Worm (Caenorhabditis elegans): Measurements from ENCODE around the gene F11D11.22.
A peak's percentile ranks its signal among the peaks of the same experiment; 100 is the strongest.

F11D11.22 gene

DNA sequence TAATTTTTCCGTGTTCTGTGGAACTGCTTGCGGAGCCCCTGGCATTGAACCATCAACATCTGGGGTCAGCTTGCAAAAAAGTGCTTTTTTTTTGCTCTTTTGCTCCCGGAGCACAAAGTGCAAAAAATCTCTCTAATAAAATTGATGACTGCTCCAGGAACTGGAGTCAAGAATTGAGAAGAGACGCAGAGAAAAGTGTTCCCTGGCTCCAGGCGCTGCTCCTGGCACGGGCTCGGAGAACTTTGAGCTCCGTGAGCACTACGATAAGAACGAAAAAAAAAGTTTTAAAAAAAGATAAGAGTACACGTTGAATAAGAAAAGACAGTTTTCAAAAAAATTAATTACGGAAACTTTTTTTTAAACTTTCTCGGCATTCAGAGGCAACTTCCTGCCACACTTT is 20.6 kb downstream of the F11D11.22 start (continued):
- TF ChIP-seq bed-1 (GFP tag; IDR thresholded peaks at IDR 0.05) (no peak), F57C9.4 (tag; optimal IDR thresholded peaks at IDR 0.05) (no peak), snpc-1.1 (tag; optimal IDR thresholded peaks at IDR 0.05; ENCODE audit: insufficient read depth) (no peak), Y53G8AR.9 (GFP tag; conservative IDR thresholded peaks at IDR 0.05) (no peak), cebp-1 (GFP tag; IDR thresholded peaks at IDR 0.05) (no peak), cebp-1 (tag; optimal IDR thresholded peaks at IDR 0.05) (peak; percentile 32), dpl-1 (GFP tag; optimal IDR thresholded peaks at IDR 0.05) (no peak)

DNA sequence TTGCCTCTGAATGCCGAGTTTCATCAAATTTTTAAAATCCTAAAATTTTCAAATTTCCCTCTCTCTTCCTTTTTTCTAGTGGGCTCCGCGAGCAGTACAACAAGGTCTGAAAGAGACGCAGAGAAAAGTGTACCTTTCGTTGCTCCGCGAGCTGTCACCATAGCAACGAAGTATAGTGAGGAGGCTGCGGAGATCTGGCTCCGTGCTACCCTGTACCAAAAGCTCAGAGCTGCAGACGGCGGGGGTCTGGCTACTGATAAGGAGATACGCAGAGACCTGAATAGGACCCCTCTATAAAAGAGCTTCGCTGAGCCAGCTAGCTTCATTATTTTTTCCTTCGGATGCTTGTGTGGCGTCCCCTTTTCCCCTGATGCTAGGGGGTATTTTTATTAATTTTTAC is 21.3 kb downstream of the F11D11.22 start, which contains the start of gene Y17D7B.10:
Gene Y17D7B.10 (plus strand): TSS at position 243 of the 400 bp plus-strand sequence.
- no peak for TF ChIP-seq dpff-1 (tag; optimal IDR thresholded peaks at IDR 0.05)
- TF ChIP-seq lir-1 (GFP tag; conservative IDR thresholded peaks at IDR 0.05), result no peak
- TF ChIP-seq F55B11.4 (tag; optimal IDR thresholded peaks at IDR 0.05; ENCODE audit: borderline replicate concordance, insufficient read depth), result no peak
- TF ChIP-seq ztf-3 (GFP tag; optimal IDR thresholded peaks at IDR 0.05), result no peak
- no peak for TF ChIP-seq attf-3 (GFP tag; conservative IDR thresholded peaks at IDR 0.05)
- TF ChIP-seq snpc-4 (GFP tag; optimal IDR thresholded peaks at IDR 0.05), result no peak
- no peak for TF ChIP-seq snpc-4 (tag; optimal IDR thresholded peaks at IDR 0.05)
- TF ChIP-seq F57A8.1 (GFP tag; optimal IDR thresholded peaks at IDR 0.05), result no peak
- no peak for TF ChIP-seq ceh-100 (GFP tag; IDR thresholded peaks at IDR 0.05)
- no peak for TF ChIP-seq egl-18 (GFP tag; IDR thresholded peaks at IDR 0.05)
- no peak for TF ChIP-seq ceh-79 (tag; optimal IDR thresholded peaks at IDR 0.05)
- TF ChIP-seq lin-40 (tag; optimal IDR thresholded peaks at IDR 0.05), result no peak
- no peak for TF ChIP-seq tlf-1 (GFP tag; optimal IDR thresholded peaks at IDR 0.05)
- TF ChIP-seq tbp1 (GFP tag; optimal IDR thresholded peaks at IDR 0.05), result no peak
- TF ChIP-seq ztf-28 (GFP tag; IDR thresholded peaks at IDR 0.05), result no peak
- TF ChIP-seq repo-1 (tag; optimal IDR thresholded peaks at IDR 0.05), result no peak
- no peak for TF ChIP-seq C06A6.2 (GFP tag; conservative IDR thresholded peaks at IDR 0.05)
- TF ChIP-seq him-1 (tag; optimal IDR thresholded peaks at IDR 0.05), result no peak
- no peak for TF ChIP-seq unc-130 (GFP tag; optimal IDR thresholded peaks at IDR 0.05)
- no peak for TF ChIP-seq ztf-26 (tag; optimal IDR thresholded peaks at IDR 0.05)
- no peak for TF ChIP-seq nfya-1 (tag; optimal IDR thresholded peaks at IDR 0.05; ENCODE audit: borderline replicate concordance, insufficient read depth)

DNA sequence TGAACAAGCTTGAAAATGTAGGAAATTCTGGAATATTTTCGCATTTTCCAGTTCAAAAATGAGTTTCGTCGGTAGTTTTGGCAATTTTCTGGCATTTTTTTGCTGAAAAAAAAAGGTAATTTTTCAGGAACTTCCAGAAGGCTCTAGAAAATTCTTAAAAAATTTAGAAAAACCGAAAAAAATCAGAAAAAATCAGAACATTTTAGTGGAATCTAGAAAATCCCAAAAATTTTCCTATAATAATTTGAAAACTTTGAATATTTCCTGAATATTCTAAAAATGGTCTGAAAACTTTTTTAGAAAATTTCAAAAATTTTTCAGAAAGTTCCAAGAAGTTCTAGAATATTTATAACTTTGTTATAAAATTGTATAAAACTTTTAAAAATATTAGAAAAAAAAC is 24.6 kb downstream of the F11D11.22 start, which contains the start of gene Y17D7B.3:
Gene Y17D7B.3 (minus strand): TSS at position 101 of the 400 bp plus-strand sequence.
- TF ChIP-seq Y53F4B.3 (GFP tag; IDR thresholded peaks at IDR 0.05) (no peak), ztf-28 (GFP tag; IDR thresholded peaks at IDR 0.05) (no peak), Y79H2A.3 (GFP tag; conservative IDR thresholded peaks at IDR 0.05) (no peak), zim-3 (tag; optimal IDR thresholded peaks at IDR 0.05) (no peak), attf-6 (GFP tag; IDR thresholded peaks at IDR 0.05) (no peak)

ce11 chrV:18787417-18787918 is 25.3 kb downstream of the F11D11.22 start, which contains the start of gene Y17D7B.2:
TSS of gene Y17D7B.2 (plus strand) at chrV:18787739.
- TF ChIP-seq cebp-1 (GFP tag; IDR thresholded peaks at IDR 0.05) (peak; percentile 64; the same call in 1 of the 2 replicates), cebp-1 (tag; optimal IDR thresholded peaks at IDR 0.05) (peak; percentile 96), Y95B8A.8 (GFP tag; IDR thresholded peaks at IDR 0.05) (no peak)

All from whole organism, young adult.